Worm (Caenorhabditis elegans): ENCODE measurements around the gene Y43F8B.24.

- TF ChIP-seq efl-3 (GFP tag; optimal IDR thresholded peaks at IDR 0.05) (no peak), nhr-20 (tag; optimal IDR thresholded peaks at IDR 0.05) (no peak), nhr-84 (tag; optimal IDR thresholded peaks at IDR 0.05) (no peak)
Measured at ce11 chrV:19410663-19411062, 46.6 kb upstream of the Y43F8B.24 start, which contains the start of gene C25F9.5.

Measured in whole organism, L1 larva.